Fruit fly (Drosophila melanogaster) whole organism, embryonic: ENCODE results near the gene AMPdeam.

Experiments used
- Adf1 ChIP-seq: fragments of 200-800 bp; sonication (Bioruptor generic); IDR thresholded peaks from 2 replicates; pipeline ENCODE4 v1.3.6; 2022; ENCODE audit warnings: missing biosample characterization, missing genetic modification characterization
- Atf-2 ChIP-seq: fragments of 200-800 bp; sonication (Bioruptor generic); optimal IDR thresholded peaks from 2 replicates; lab custom pipeline; 2016; ENCODE audit warnings: missing biosample characterization, missing genetic modification characterization
- Bdp1 ChIP-seq: fragments of 200-800 bp; sonication (Bioruptor generic); optimal IDR thresholded peaks from 3 replicates; lab custom pipeline; 2016; ENCODE audit warnings: missing biosample characterization, missing genetic modification characterization
- CG10979 ChIP-seq: fragments of 200-800 bp; sonication (Bioruptor generic); optimal IDR thresholded peaks from 2 replicates; lab custom pipeline; 2018; ENCODE audit warnings: missing biosample characterization, mild to moderate bottlenecking, missing genetic modification characterization, moderate library complexity
- CG14667 ChIP-seq: fragments of 200-800 bp; sonication (Bioruptor generic); IDR thresholded peaks from 2 replicates; pipeline ENCODE4 v1.3.6; 2022; ENCODE audit warnings: missing biosample characterization, missing genetic modification characterization
- CG17802 ChIP-seq: fragments of 200-800 bp; sonication (Bioruptor generic); optimal IDR thresholded peaks from 2 replicates; lab custom pipeline; 2018; ENCODE audit warnings: missing biosample characterization, mild to moderate bottlenecking, missing genetic modification characterization, moderate library complexity
- CG18262 ChIP-seq: fragments of 200-800 bp; optimal IDR thresholded peaks from 3 replicates; lab custom pipeline; 2019; ENCODE audit warnings: missing biosample characterization, mild to moderate bottlenecking, missing genetic modification characterization, moderate library complexity
- CG3281 ChIP-seq: fragments of 200-800 bp; sonication (Bioruptor generic); optimal IDR thresholded peaks from 3 replicates; lab custom pipeline; 2017; ENCODE audit warnings: missing biosample characterization, mild to moderate bottlenecking, missing genetic modification characterization
- CG33213 ChIP-seq: fragments of 200-800 bp; sonication (Bioruptor generic); optimal IDR thresholded peaks from 3 replicates; lab custom pipeline; 2016; ENCODE audit warnings: missing biosample characterization, missing genetic modification characterization
- CG34422 ChIP-seq: fragments of 200-800 bp; sonication (Bioruptor generic); IDR thresholded peaks from 3 replicates; pipeline ENCODE4 v1.3.6; 2022; ENCODE audit warnings: missing biosample characterization, missing genetic modification characterization
- CG3726 ChIP-seq: fragments of 200-800 bp; sonication (Bioruptor generic); IDR thresholded peaks from 3 replicates; pipeline ENCODE4, ENCODE4 v1.3.6; 2022; ENCODE audit warnings: missing biosample characterization, missing genetic modification characterization
- CG43689 ChIP-seq: fragments of 200-800 bp; sonication (Bioruptor generic); IDR thresholded peaks from 2 replicates; pipeline ENCODE4 v1.3.6; 2022; ENCODE audit warnings: missing biosample characterization, missing genetic modification characterization
- CG7271 ChIP-seq: fragments of 200-800 bp; sonication (Bioruptor generic); optimal IDR thresholded peaks from 2 replicates; lab custom pipeline; 2018; ENCODE audit warnings: missing biosample characterization, mild to moderate bottlenecking, missing genetic modification characterization, moderate library complexity
- CG7987 ChIP-seq: fragments of 200-800 bp; sonication (Bioruptor generic); optimal IDR thresholded peaks from 2 replicates; lab custom pipeline; 2018; ENCODE audit warnings: missing biosample characterization, mild to moderate bottlenecking, missing genetic modification characterization, moderate library complexity
- CG8765 ChIP-seq: fragments of 200-800 bp; sonication (Bioruptor generic); IDR thresholded peaks from 2 replicates; pipeline ENCODE4 v1.3.6; 2022; ENCODE audit warnings: missing biosample characterization, missing genetic modification characterization
- CG9817 ChIP-seq: fragments of 200-800 bp; sonication (Bioruptor generic); optimal IDR thresholded peaks from 2 replicates; lab custom pipeline; 2018; ENCODE audit warnings: missing biosample characterization, mild to moderate bottlenecking, missing genetic modification characterization, moderate library complexity
- CG9876 ChIP-seq: fragments of 200-800 bp; sonication (Bioruptor generic); optimal IDR thresholded peaks from 2 replicates; lab custom pipeline; 2016; ENCODE audit warnings: missing biosample characterization, missing genetic modification characterization
- Dek ChIP-seq: fragments of 200-800 bp; sonication (Bioruptor generic); optimal IDR thresholded peaks from 3 replicates; lab custom pipeline; 2019; ENCODE audit warnings: missing biosample characterization, mild to moderate bottlenecking, missing genetic modification characterization, moderate library complexity
- E2f2 ChIP-seq: fragments of 200-800 bp; sonication (Bioruptor generic); IDR thresholded peaks from 2 replicates; pipeline ENCODE4 v1.3.6; 2022; ENCODE audit warnings: missing biosample characterization, missing genetic modification characterization
- Gug ChIP-seq: fragments of 200-800 bp; sonication (Bioruptor generic); IDR thresholded peaks from 4 replicates; pipeline ENCODE4 v1.3.6; 2022; ENCODE audit warnings: missing biosample characterization, missing genetic modification characterization
- HLH4C ChIP-seq: fragments of 200-800 bp; sonication (Bioruptor generic); IDR thresholded peaks from 3 replicates; pipeline ENCODE4 v1.3.6; 2022; ENCODE audit warnings: missing biosample characterization, missing genetic modification characterization; ENCODE audit not compliant: partially characterized antibody
- Hr3 ChIP-seq: fragments of 200-800 bp; sonication (Bioruptor generic); optimal IDR thresholded peaks from 3 replicates; lab custom pipeline; 2016; ENCODE audit warnings: missing biosample characterization, missing genetic modification characterization
- Hr39 ChIP-seq: fragments of >200 bp; optimal IDR thresholded peaks from 2 replicates; lab custom pipeline; 2017
- Hr51 ChIP-seq, 2 experiments: fragments of 200-800 bp; sonication (Bioruptor generic); optimal IDR thresholded peaks; 2 replicates in 1 of 2; 3 replicates in 1 of 2; lab custom pipeline; 2016 to 2018; ENCODE audit warnings: missing biosample characterization in 2 of 2, missing genetic modification characterization in 2 of 2, mild to moderate bottlenecking in 1 of 2, moderate library complexity in 1 of 2
- Nf-YC ChIP-seq: fragments of 200-800 bp; optimal IDR thresholded peaks from 3 replicates; lab custom pipeline; 2019; ENCODE audit warnings: missing biosample characterization, mild to moderate bottlenecking, missing genetic modification characterization, moderate library complexity
- PHDP ChIP-seq: fragments of 200-800 bp; sonication (Bioruptor generic); optimal IDR thresholded peaks from 3 replicates; lab custom pipeline; 2018; ENCODE audit warnings: missing biosample characterization, mild to moderate bottlenecking, missing genetic modification characterization, moderate library complexity
- Ptx1 ChIP-seq: fragments of 200-800 bp; sonication (Bioruptor generic); IDR thresholded peaks from 2 replicates; pipeline ENCODE4 v1.3.6; 2022; ENCODE audit warnings: missing biosample characterization, missing genetic modification characterization
- Six4 ChIP-seq: fragments of 200-800 bp; sonication (Bioruptor generic); optimal IDR thresholded peaks from 2 replicates; lab custom pipeline; 2016; ENCODE audit warnings: missing biosample characterization, missing genetic modification characterization
- ac ChIP-seq: fragments of 200-800 bp; sonication (Bioruptor generic); optimal IDR thresholded peaks from 3 replicates; lab custom pipeline; 2017; ENCODE audit warnings: missing biosample characterization, mild to moderate bottlenecking, missing genetic modification characterization
- ase ChIP-seq: fragments of 200-800 bp; sonication (Bioruptor generic); IDR thresholded peaks from 3 replicates; pipeline ENCODE4 v1.3.6; 2022; ENCODE audit warnings: missing biosample characterization, missing genetic modification characterization
- ci ChIP-seq: fragments of 200-800 bp; sonication (Bioruptor generic); IDR thresholded peaks from 3 replicates; pipeline ENCODE4 v1.3.6; 2022; ENCODE audit warnings: missing biosample characterization, missing genetic modification characterization
- crc ChIP-seq: fragments of 200-800 bp; sonication (Bioruptor generic); optimal IDR thresholded peaks from 2 replicates; lab custom pipeline; 2016; ENCODE audit warnings: missing biosample characterization, missing genetic modification characterization
- disco-r ChIP-seq: fragments of 200-800 bp; sonication (Bioruptor generic); optimal IDR thresholded peaks from 2 replicates; lab custom pipeline; 2016; ENCODE audit warnings: missing biosample characterization, missing genetic modification characterization
- fd102C ChIP-seq: fragments of 200-800 bp; sonication (Bioruptor generic); optimal IDR thresholded peaks from 2 replicates; lab custom pipeline; 2018; ENCODE audit warnings: missing biosample characterization, mild to moderate bottlenecking, missing genetic modification characterization, moderate library complexity
- ftz-f1 ChIP-seq: fragments of 200-800 bp; sonication (Bioruptor generic); optimal IDR thresholded peaks from 2 replicates; lab custom pipeline; 2016; ENCODE audit warnings: missing biosample characterization, missing genetic modification characterization
- ham ChIP-seq: fragments of 200-800 bp; sonication (Bioruptor generic); IDR thresholded peaks from 2 replicates; pipeline ENCODE4 v1.3.6; 2022; ENCODE audit warnings: missing biosample characterization, missing genetic modification characterization
- knrl ChIP-seq: fragments of 200-800 bp; sonication (Bioruptor generic); IDR thresholded peaks from 3 replicates; pipeline ENCODE4 v1.3.6; 2022; ENCODE audit warnings: missing biosample characterization, missing genetic modification characterization; ENCODE audit not compliant: partially characterized antibody
- lmd ChIP-seq: fragments of 200-800 bp; sonication (Bioruptor generic); IDR thresholded peaks from 2 replicates; pipeline ENCODE4 v1.3.6; 2022; ENCODE audit warnings: missing biosample characterization, missing genetic modification characterization
- luna ChIP-seq: fragments of 200-800 bp; sonication (Bioruptor generic); optimal IDR thresholded peaks from 2 replicates; lab custom pipeline; 2016; ENCODE audit warnings: missing biosample characterization, missing genetic modification characterization
- nau ChIP-seq: fragments of 200-800 bp; sonication (Bioruptor generic); optimal IDR thresholded peaks from 3 replicates; lab custom pipeline; 2017; ENCODE audit warnings: missing biosample characterization, mild to moderate bottlenecking, missing genetic modification characterization, missing genetic modification reagents
- nerfin-2 ChIP-seq: fragments of 200-800 bp; sonication (Bioruptor generic); IDR thresholded peaks from 2 replicates; pipeline ENCODE4 v1.3.6; 2022; ENCODE audit warnings: missing biosample characterization, missing genetic modification characterization; ENCODE audit not compliant: partially characterized antibody
- nom ChIP-seq: fragments of 200-800 bp; sonication (Bioruptor generic); optimal IDR thresholded peaks from 2 replicates; lab custom pipeline; 2017; ENCODE audit warnings: missing biosample characterization, missing genetic modification characterization, mild to moderate bottlenecking, moderate library complexity, missing genetic modification reagents
- scrt ChIP-seq: fragments of 200-800 bp; sonication (Bioruptor generic); optimal IDR thresholded peaks from 2 replicates; lab custom pipeline; 2018; ENCODE audit warnings: missing biosample characterization, mild to moderate bottlenecking, missing genetic modification characterization, moderate library complexity
- sens-2 ChIP-seq: fragments of 200-800 bp; sonication (Bioruptor generic); IDR thresholded peaks from 2 replicates; pipeline ENCODE4 v1.3.6; 2022; ENCODE audit warnings: missing biosample characterization, missing genetic modification characterization
- sisA ChIP-seq: fragments of 200-800 bp; sonication (Bioruptor generic); IDR thresholded peaks from 2 replicates; pipeline ENCODE4 v1.3.6; 2022; ENCODE audit warnings: missing biosample characterization, missing genetic modification characterization
- sqz ChIP-seq: fragments of 200-800 bp; sonication (Bioruptor generic); optimal IDR thresholded peaks from 3 replicates; lab custom pipeline; 2018; ENCODE audit warnings: missing biosample characterization, mild to moderate bottlenecking, missing genetic modification characterization
- unpg ChIP-seq: fragments of 200-800 bp; sonication (Bioruptor generic); optimal IDR thresholded peaks from 3 replicates; lab custom pipeline; 2018; ENCODE audit warnings: missing biosample characterization, mild to moderate bottlenecking, missing genetic modification characterization, moderate library complexity
- vfl ChIP-seq: fragments of 200-800 bp; sonication (Bioruptor generic); optimal IDR thresholded peaks from 2 replicates; lab custom pipeline; 2016; ENCODE audit warnings: missing biosample characterization, missing genetic modification characterization
- vvl ChIP-seq: fragments of 200-800 bp; sonication (Bioruptor generic); IDR thresholded peaks from 2 replicates; pipeline ENCODE4 v1.3.6; 2022; ENCODE audit warnings: missing biosample characterization, missing genetic modification characterization
- wek ChIP-seq: fragments of 200-800 bp; sonication (Bioruptor generic); optimal IDR thresholded peaks from 3 replicates; lab custom pipeline; 2018; ENCODE audit warnings: missing biosample characterization, mild to moderate bottlenecking, missing genetic modification characterization, moderate library complexity
- yki ChIP-seq: fragments of >200 bp; optimal IDR thresholded peaks from 3 replicates; lab custom pipeline; 2018

The AMPdeam gene

dm6 chrX:13890903-13891449, 45.3 kb upstream of the AMPdeam start (continued):
- TF ChIP-seq nerfin-2 (GFP tag; lab: Robert Waterston, UW) (no peak), lmd (GFP tag; lab: Robert Waterston, UW) (peak; percentile 95), CG10979 (tag; lab: Kevin White, UChicago) (peak; percentile 82), CG33213 (GFP tag; lab: Kevin White, UChicago) (peak; percentile 61), Nf-YC (tag; lab: Kevin White, UChicago) (peak; percentile 49), CG7271 (tag; lab: Kevin White, UChicago) (peak; percentile 4), E2f2 (peak; percentile 68), Adf1 (GFP tag; lab: Robert Waterston, UW) (no peak), yki (lab: Kevin White, UChicago) (no peak), Hr51 (GFP tag; optimal IDR thresholded peaks at IDR 0.05; lab: Kevin White, UChicago) (peak; percentile 45 to 93), fd102C (GFP tag; lab: Kevin White, UChicago) (no peak), Hr3 (peak; percentile 89), CG18262 (peak; percentile 89), CG17802 (tag; lab: Kevin White, UChicago) (peak; percentile 77), scrt (GFP tag; lab: Kevin White, UChicago) (no peak), vfl (peak; percentile 69), nom (peak; percentile 13), Gug (GFP tag; lab: Robert Waterston, UW) (peak; percentile 80), ftz-f1 (peak; percentile 87), CG3726 (GFP tag; lab: Robert Waterston, UW) (peak; percentile 77; the same call in 2 of the 3 replicates), wek (peak; percentile 12), HLH4C (GFP tag; lab: Robert Waterston, UW) (no peak), sqz (GFP tag; lab: Kevin White, UChicago) (peak; percentile 66), luna (peak; percentile 31), nau (GFP tag; lab: Kevin White, UChicago) (peak; percentile 67), ham (GFP tag; lab: Robert Waterston, UW) (peak; percentile 78), CG3281 (GFP tag; lab: Kevin White, UChicago) (peak; percentile 94), ci (GFP tag; lab: Robert Waterston, UW) (peak; percentile 84), Bdp1 (GFP tag; lab: Kevin White, UChicago) (peak; percentile 55), Hr39 (lab: Kevin White, UChicago) (no peak), Dek (peak; percentile 95), CG43689 (peak; percentile 56), CG8765 (GFP tag; lab: Robert Waterston, UW) (peak; percentile 46; the same call in 1 of the 2 replicates), knrl (GFP tag; lab: Robert Waterston, UW) (no peak), Atf-2 (GFP tag; lab: Kevin White, UChicago) (peak; percentile 9), CG9876 (GFP tag; lab: Kevin White, UChicago) (peak; percentile 51), Six4 (peak; percentile 62), CG14667 (GFP tag; lab: Robert Waterston, UW) (peak; percentile 75), PHDP (tag; lab: Kevin White, UChicago) (peak; percentile 93), vvl (GFP tag; lab: Robert Waterston, UW) (peak; percentile 63), unpg (peak; percentile 93), CG34422 (GFP tag; lab: Robert Waterston, UW) (peak; percentile 82), crc (GFP tag; lab: Kevin White, UChicago) (peak; percentile 62), CG9817 (tag; lab: Kevin White, UChicago) (peak; percentile 91), ase (GFP tag; lab: Robert Waterston, UW) (peak; percentile 59; the same call in 2 of the 3 replicates), disco-r (peak; percentile 9), CG7987 (peak; percentile 79), sisA (peak; percentile 85), Ptx1 (peak; percentile 92), ac (GFP tag; lab: Kevin White, UChicago) (no peak), sens-2 (no peak)
